Worm (Caenorhabditis elegans) whole organism, L4 larva: ENCODE data around the gene srab-20.

ENCODE experiments used
- R02D3.7 ChIP-seq: fragments of 150-350 bp; sonication (generic microtip); optimal IDR thresholded peaks from 3 replicates; lab custom pipeline; 2014; ENCODE audit warnings: missing biosample characterization, missing genetic modification characterization
- T26A8.4 ChIP-seq: fragments of 200-800 bp; sonication (Bioruptor generic); IDR thresholded peaks from 2 replicates; pipeline ENCODE4 v1.3.6; 2022; ENCODE audit warnings: missing genetic modification characterization, missing compliant biosample characterization
- Y5F2A.4 ChIP-seq: fragments of 200-800 bp; sonication (Bioruptor generic); optimal IDR thresholded peaks from 2 replicates; lab custom pipeline; 2018; ENCODE audit warnings: mild to moderate bottlenecking, missing genetic modification characterization, missing compliant biosample characterization
- ZK337.2 ChIP-seq: fragments of 200-800 bp; sonication (Bioruptor generic); IDR thresholded peaks from 2 replicates; pipeline ENCODE4 v1.3.6; 2022; ENCODE audit warnings: missing genetic modification reagents, missing genetic modification characterization, missing compliant biosample characterization
- aha-1 ChIP-seq: fragments of 150-350 bp; peaks from one replicate; lab custom pipeline; 2014; ENCODE audit warnings: missing biosample characterization, missing genetic modification characterization
- ama-1 ChIP-seq: fragments of 150-350 bp; optimal IDR thresholded peaks from 2 replicates; lab custom pipeline; 2014; ENCODE audit warnings: inconsistent platforms, mixed read lengths
- ceh-20 ChIP-seq: fragments of 200-800 bp; sonication (Bioruptor generic); IDR thresholded peaks from 2 replicates; pipeline ENCODE4 v1.3.6; 2022; ENCODE audit warnings: missing genetic modification reagents, missing genetic modification characterization, missing compliant biosample characterization
- ceh-82 ChIP-seq: sonication (generic microtip); optimal IDR thresholded peaks from 2 replicates; lab custom pipeline; 2017; ENCODE audit warnings: missing biosample characterization, missing genetic modification characterization
- cey-2 ChIP-seq: sonication (generic microtip); optimal IDR thresholded peaks from 3 replicates; lab custom pipeline; 2017; ENCODE audit warnings: missing genetic modification characterization, mild to moderate bottlenecking, missing compliant biosample characterization, antibody characterized with exemption, borderline replicate concordance; ENCODE audit not compliant: insufficient read depth
- ctbp-1 ChIP-seq: fragments of 200-800 bp; sonication (Bioruptor generic); IDR thresholded peaks from 2 replicates; pipeline ENCODE4 v1.3.6; 2022; ENCODE audit warnings: missing genetic modification reagents, missing genetic modification characterization, missing compliant biosample characterization
- daf-16 ChIP-seq, 3 experiments: sonication (generic microtip); optimal IDR thresholded peaks; 2 replicates each; lab custom pipeline; 2016 to 2017; ENCODE audit warnings: missing genetic modification characterization in 3 of 3, missing genetic modification reagents in 3 of 3, mild to moderate bottlenecking in 2 of 3, missing compliant biosample characterization in 2 of 3, missing biosample characterization in 1 of 3, moderate library complexity in 1 of 3
- daf-8 ChIP-seq: fragments of 200-800 bp; sonication (Bioruptor generic); IDR thresholded peaks from 2 replicates; pipeline ENCODE4 v1.3.6; 2022; ENCODE audit warnings: missing genetic modification characterization, missing compliant biosample characterization
- dmd-6 ChIP-seq: fragments of 200-800 bp; sonication (Bioruptor generic); IDR thresholded peaks from 2 replicates; pipeline ENCODE4 v1.3.6; 2022; ENCODE audit warnings: missing genetic modification reagents, missing genetic modification characterization, missing compliant biosample characterization
- dpl-1 ChIP-seq: fragments of 150-350 bp; optimal IDR thresholded peaks from 2 replicates; lab custom pipeline; 2014; ENCODE audit warnings: missing biosample characterization, missing genetic modification reagents, missing genetic modification characterization
- duxl-1 ChIP-seq: sonication (generic microtip); optimal IDR thresholded peaks from 2 replicates; lab custom pipeline; 2016; ENCODE audit warnings: mild to moderate bottlenecking, missing genetic modification characterization, moderate library complexity, missing compliant biosample characterization; ENCODE audit not compliant: poor library complexity
- fkh-10 ChIP-seq: fragments of 150-350 bp; optimal IDR thresholded peaks from 2 replicates; lab custom pipeline; 2014; ENCODE audit warnings: missing biosample characterization, missing genetic modification reagents, missing genetic modification characterization
- hif-1 ChIP-seq, 2 experiments: sonication (generic microtip); optimal IDR thresholded peaks; 2 replicates each; lab custom pipeline; 2016 to 2017; ENCODE audit warnings: missing compliant biosample characterization in 2 of 2, missing genetic modification characterization in 2 of 2, missing genetic modification reagents in 2 of 2, missing genotype in 2 of 2, mild to moderate bottlenecking in 1 of 2
- hlh-11 ChIP-seq: fragments of 200-800 bp; sonication (Bioruptor generic); optimal IDR thresholded peaks from 2 replicates; lab custom pipeline; 2018; ENCODE audit warnings: mild to moderate bottlenecking, missing genetic modification characterization, missing compliant biosample characterization
- hlh-30 ChIP-seq: sonication (generic microtip); optimal IDR thresholded peaks from 2 replicates; lab custom pipeline; 2017; ENCODE audit warnings: antibody characterized with exemption, mild to moderate bottlenecking, missing genetic modification characterization, missing compliant biosample characterization; ENCODE audit not compliant: insufficient read depth
- hmg-1.1 ChIP-seq: fragments of 200-800 bp; sonication (Bioruptor generic); IDR thresholded peaks from 2 replicates; pipeline ENCODE4 v1.3.6; 2022; ENCODE audit warnings: missing genetic modification reagents, missing genetic modification characterization, missing compliant biosample characterization
- jun-1 ChIP-seq: fragments of 150-350 bp; optimal IDR thresholded peaks from 2 replicates; lab custom pipeline; 2014; ENCODE audit warnings: missing biosample characterization, missing genetic modification reagents, missing genetic modification characterization
- lim-7 ChIP-seq: fragments of 200-800 bp; sonication (Bioruptor generic); IDR thresholded peaks from 2 replicates; pipeline ENCODE4 v1.3.6; 2022; ENCODE audit warnings: missing genetic modification characterization, missing compliant biosample characterization
- lin-1 ChIP-seq: fragments of 200-800 bp; sonication (Bioruptor generic); IDR thresholded peaks from 2 replicates; pipeline ENCODE4 v1.3.6; 2022; ENCODE audit warnings: missing genetic modification reagents, missing genetic modification characterization, missing compliant biosample characterization
- lin-13 ChIP-seq: fragments of 150-350 bp; optimal IDR thresholded peaks from 2 replicates; lab custom pipeline; 2014; ENCODE audit warnings: missing biosample characterization, missing genetic modification reagents, missing genetic modification characterization
- lsy-2 ChIP-seq, 2 experiments: fragments of 150-350 bp in 1 of 2; sonication (generic microtip) in 1 of 2; optimal IDR thresholded peaks; 2 replicates each; lab custom pipeline; 2014 to 2017; ENCODE audit warnings: missing biosample characterization in 2 of 2, missing genetic modification characterization in 2 of 2
- madf-9 ChIP-seq: fragments of 200-800 bp; sonication (Bioruptor generic); conservative IDR thresholded peaks from 2 replicates; pipeline ENCODE4 v1.3.6; 2022; ENCODE audit warnings: missing genetic modification reagents, missing genetic modification characterization, missing compliant biosample characterization
- mdl-1 ChIP-seq, 2 experiments: fragments of 150-350 bp in 1 of 2; sonication (generic microtip) in 1 of 2; optimal IDR thresholded peaks; 2 replicates each; lab custom pipeline; 2014 to 2017; ENCODE audit warnings: missing biosample characterization in 2 of 2, missing genetic modification characterization in 2 of 2
- mep-1 ChIP-seq: fragments of 150-350 bp; sonication (generic microtip); optimal IDR thresholded peaks from 3 replicates; lab custom pipeline; 2014; ENCODE audit warnings: missing biosample characterization, missing genetic modification characterization
- mes-2 ChIP-seq: sonication (generic microtip); optimal IDR thresholded peaks from 2 replicates; lab custom pipeline; 2016; ENCODE audit warnings: missing genotype, mild to moderate bottlenecking, missing genetic modification characterization, missing compliant biosample characterization; ENCODE audit not compliant: poor library complexity, severe bottlenecking
- mxl-3 ChIP-seq: fragments of 200-800 bp; sonication (Bioruptor generic); optimal IDR thresholded peaks from 2 replicates; lab custom pipeline; 2018; ENCODE audit warnings: mild to moderate bottlenecking, missing genetic modification characterization, missing compliant biosample characterization
- nhr-10 ChIP-seq: fragments of 150-350 bp; optimal IDR thresholded peaks from 2 replicates; lab custom pipeline; 2014; ENCODE audit warnings: missing biosample characterization, missing genetic modification characterization
- nhr-11 ChIP-seq: fragments of 150-350 bp; optimal IDR thresholded peaks from 2 replicates; lab custom pipeline; 2014; ENCODE audit warnings: missing biosample characterization, missing genetic modification characterization
- nhr-25 ChIP-seq: sonication (generic microtip); optimal IDR thresholded peaks from 2 replicates; lab custom pipeline; 2017; ENCODE audit warnings: missing genetic modification characterization, mild to moderate bottlenecking, missing compliant biosample characterization, antibody characterized with exemption, moderate library complexity, borderline replicate concordance; ENCODE audit not compliant: insufficient read depth
- nhr-28 ChIP-seq: fragments of 150-350 bp; optimal IDR thresholded peaks from 2 replicates; lab custom pipeline; 2014; ENCODE audit warnings: missing biosample characterization, missing genetic modification characterization
- nhr-48 ChIP-seq: sonication (generic microtip); optimal IDR thresholded peaks from 2 replicates; lab custom pipeline; 2016; ENCODE audit warnings: mild to moderate bottlenecking, missing genetic modification characterization, missing compliant biosample characterization
- nhr-6 ChIP-seq: fragments of 150-350 bp; optimal IDR thresholded peaks from 2 replicates; lab custom pipeline; 2014; ENCODE audit warnings: missing biosample characterization, missing genetic modification characterization
- nhr-76 ChIP-seq: fragments of 150-350 bp; optimal IDR thresholded peaks from 2 replicates; lab custom pipeline; 2014; ENCODE audit warnings: missing biosample characterization, missing genetic modification characterization
- nhr-77 ChIP-seq: fragments of 150-350 bp; optimal IDR thresholded peaks from 2 replicates; lab custom pipeline; 2014; ENCODE audit warnings: missing biosample characterization, missing genetic modification characterization
- pha-4 ChIP-seq, 2 experiments: fragments of 150-350 bp in 1 of 2; fragments of 200-800 bp in 1 of 2; sonication (Bioruptor generic) in 1 of 2; IDR thresholded peaks in 1 of 2; optimal IDR thresholded peaks in 1 of 2; 2 replicates each; pipeline versions ENCODE4 v1.3.6 to Lab custom; 2014 to 2022; ENCODE audit warnings: missing genetic modification characterization in 2 of 2, missing genetic modification reagents in 2 of 2, missing biosample characterization in 1 of 2, missing compliant biosample characterization in 1 of 2
- rbr-2 ChIP-seq: sonication (generic microtip); optimal IDR thresholded peaks from 2 replicates; lab custom pipeline; 2016; ENCODE audit warnings: missing genotype, missing genetic modification characterization, missing compliant biosample characterization
- snpc-4 ChIP-seq: fragments of 150-350 bp; optimal IDR thresholded peaks from 2 replicates; lab custom pipeline; 2014; ENCODE audit warnings: missing biosample characterization, missing genetic modification characterization
- tra-1 ChIP-seq: fragments of 200-800 bp; sonication (Bioruptor generic); IDR thresholded peaks from 2 replicates; pipeline ENCODE4 v1.3.6; 2022; ENCODE audit warnings: missing genetic modification reagents, missing genetic modification characterization, missing compliant biosample characterization
- unc-130 ChIP-seq: sonication (generic microtip); optimal IDR thresholded peaks from 2 replicates; lab custom pipeline; 2016; ENCODE audit warnings: missing genetic modification reagents, missing genetic modification characterization, missing compliant biosample characterization
- unc-62 ChIP-seq, 3 experiments: fragments of 150-350 bp in 1 of 3; sonication (generic microtip); optimal IDR thresholded peaks in 2 of 3; peaks in 1 of 3; 1 replicate in 1 of 3; 2 replicates in 2 of 3; lab custom pipeline; 2014 to 2017; ENCODE audit warnings: missing biosample characterization in 3 of 3, missing genetic modification characterization in 3 of 3, missing genetic modification reagents in 3 of 3, missing genotype in 1 of 3
- zfp-2 ChIP-seq: sonication (generic microtip); optimal IDR thresholded peaks from 2 replicates; lab custom pipeline; 2016; ENCODE audit warnings: mild to moderate bottlenecking, missing genetic modification characterization, missing compliant biosample characterization

Gene srab-20

ce11 chrV:3391005-3391404 is 37.8 kb upstream of the srab-20 start:
- TF ChIP-seq hmg-1.1 (GFP tag; lab: Robert Waterston, UW) (peak; percentile 78), lsy-2 (tag; optimal IDR thresholded peaks at IDR 0.05; lab: Kevin White, UChicago) (peak; percentile 75 to 87), zfp-2 (tag; lab: Kevin White, UChicago) (peak; percentile 7), ceh-20 (GFP tag; lab: Robert Waterston, UW) (peak; percentile 49; the same call in 1 of the 2 replicates), hlh-11 (tag; lab: Kevin White, UChicago) (peak; percentile 93), aha-1 (tag; lab: Kevin White, UChicago) (peak; percentile 95), lim-7 (no peak), R02D3.7 (no peak), dmd-6 (GFP tag; lab: Robert Waterston, UW) (peak; percentile 94), ceh-82 (tag; lab: Kevin White, UChicago) (no peak), unc-62 (GFP tag; optimal IDR thresholded peaks at IDR 0.05 in 1 of 2; lab: Kevin White, UChicago) (peak in 1 of 2 experiments; percentile 67), unc-62 (tag; optimal IDR thresholded peaks at IDR 0.05; lab: Kevin White, UChicago) (no peak), hlh-30 (tag; lab: Kevin White, UChicago) (peak; percentile 73), tra-1 (0 out of 2 replicates have a peak, but pooled peaks have one; percentile 31), pha-4 (GFP tag; IDR thresholded peaks at IDR 0.05; lab: Robert Waterston, UW) (no peak), pha-4 (tag; optimal IDR thresholded peaks at IDR 0.05; lab: Kevin White, UChicago) (peak; percentile 70), daf-16 (GFP tag; optimal IDR thresholded peaks at IDR 0.05; lab: Kevin White, UChicago) (peak in 1 of 2 experiments; percentile 43), daf-16 (tag; optimal IDR thresholded peaks at IDR 0.05; lab: Kevin White, UChicago) (no peak), duxl-1 (tag; lab: Kevin White, UChicago) (peak; percentile 78), T26A8.4 (GFP tag; lab: Robert Waterston, UW) (peak; percentile 44; the same call in 1 of the 2 replicates), mep-1 (peak; percentile 85), daf-8 (GFP tag; lab: Robert Waterston, UW) (no peak), snpc-4 (tag; lab: Kevin White, UChicago) (no peak), mdl-1 (tag; optimal IDR thresholded peaks at IDR 0.05; lab: Kevin White, UChicago) (peak; percentile 43 to 80), nhr-11 (tag; lab: Kevin White, UChicago) (peak; percentile 83), nhr-10 (tag; lab: Kevin White, UChicago) (peak; percentile 12), ctbp-1 (peak; percentile 57; the same call in 1 of the 2 replicates), mxl-3 (peak; percentile 87), mes-2 (tag; lab: Kevin White, UChicago) (peak; percentile 75), nhr-25 (tag; lab: Kevin White, UChicago) (peak; percentile 91), ZK337.2 (GFP tag; lab: Robert Waterston, UW) (no peak), jun-1 (tag; lab: Kevin White, UChicago) (peak; percentile 45), hif-1 (tag; optimal IDR thresholded peaks at IDR 0.05; lab: Kevin White, UChicago) (peak in 1 of 2 experiments; percentile 49), nhr-76 (tag; lab: Kevin White, UChicago) (peak; percentile 62), nhr-6 (tag; lab: Kevin White, UChicago) (peak; percentile 86), rbr-2 (peak; percentile 71), cey-2 (peak; percentile 18), dpl-1 (peak; percentile 69), ama-1 (lab: Kevin White, UChicago) (no peak), nhr-48 (tag; lab: Kevin White, UChicago) (peak; percentile 96), lin-13 (GFP tag; lab: Kevin White, UChicago) (peak; percentile 38), unc-130 (GFP tag; lab: Kevin White, UChicago) (no peak), lin-1 (GFP tag; lab: Robert Waterston, UW) (no peak), fkh-10 (GFP tag; lab: Kevin White, UChicago) (peak; percentile 12), Y5F2A.4 (no peak), nhr-28 (tag; lab: Kevin White, UChicago) (peak; percentile 94), nhr-77 (peak; percentile 53), madf-9 (GFP tag; lab: Robert Waterston, UW) (0 out of 2 replicates have a peak, but pooled peaks have one; percentile 30)
